Worm (Caenorhabditis elegans) whole organism, L1 larva: Measurements from ENCODE around the gene nadk-1.

Experiments used
- aha-1 ChIP-seq: fragments of 150-350 bp; optimal IDR thresholded peaks from 2 replicates; lab custom pipeline; 2014; ENCODE audit warnings: missing biosample characterization, missing genetic modification characterization
- aly-2 ChIP-seq: fragments of 150-350 bp; optimal IDR thresholded peaks from 2 replicates; lab custom pipeline; 2014; ENCODE audit warnings: missing biosample characterization, missing genetic modification characterization
- ama-1 ChIP-seq: fragments of 150-350 bp; optimal IDR thresholded peaks from 2 replicates; lab custom pipeline; 2014
- ceh-82 ChIP-seq, 3 experiments: fragments of 150-350 bp in 1 of 3; sonication (generic microtip) in 2 of 3; optimal IDR thresholded peaks; 2 replicates each; lab custom pipeline; 2014 to 2017; ENCODE audit warnings: missing biosample characterization in 3 of 3, missing genetic modification characterization in 3 of 3
- elt-2 ChIP-seq: sonication (generic microtip); optimal IDR thresholded peaks from 2 replicates; lab custom pipeline; 2016; ENCODE audit warnings: missing genetic modification characterization, mild to moderate bottlenecking, inconsistent platforms, missing compliant biosample characterization, missing genetic modification reagents
- ets-5 ChIP-seq: fragments of 200-800 bp; sonication (Bioruptor generic); IDR thresholded peaks from 2 replicates; pipeline ENCODE4 v1.3.6; 2022; ENCODE audit warnings: missing genetic modification characterization, missing compliant biosample characterization
- hpl-2 ChIP-seq: fragments of 150-350 bp; optimal IDR thresholded peaks from 2 replicates; lab custom pipeline; 2014; ENCODE audit warnings: missing biosample characterization, missing genetic modification reagents, missing genetic modification characterization
- mep-1 ChIP-seq: fragments of 150-350 bp; optimal IDR thresholded peaks from 2 replicates; lab custom pipeline; 2014; ENCODE audit warnings: missing biosample characterization, missing genetic modification characterization
- nhr-11 ChIP-seq: fragments of 150-350 bp; optimal IDR thresholded peaks from 2 replicates; lab custom pipeline; 2014; ENCODE audit warnings: missing biosample characterization, missing genetic modification characterization
- nhr-28 ChIP-seq: fragments of 150-350 bp; optimal IDR thresholded peaks from 2 replicates; lab custom pipeline; 2014; ENCODE audit warnings: missing biosample characterization, missing genetic modification characterization
- sptf-1 ChIP-seq: fragments of 150-350 bp; optimal IDR thresholded peaks from 2 replicates; lab custom pipeline; 2014; ENCODE audit warnings: missing biosample characterization, missing genetic modification characterization
- unc-62 ChIP-seq: fragments of 150-350 bp; optimal IDR thresholded peaks from 2 replicates; lab custom pipeline; 2014; ENCODE audit warnings: missing biosample characterization, missing genetic modification reagents, missing genetic modification characterization

ce11 chrIV:1469093-1469492 is 12.2 kb downstream of the nadk-1 start:
- no peak for TF ChIP-seq unc-62
- TF ChIP-seq aly-2 (tag; lab: Kevin White, UChicago), result no peak
- TF ChIP-seq nhr-28, result no peak
- TF ChIP-seq hpl-2, result no peak
- no peak for TF ChIP-seq aha-1 (tag; lab: Kevin White, UChicago)
- no peak for TF ChIP-seq ama-1 (lab: Kevin White, UChicago)
- TF ChIP-seq mep-1 (tag; lab: Kevin White, UChicago), result no peak
- TF ChIP-seq elt-2 (tag; lab: Kevin White, UChicago), result no peak
- no peak for TF ChIP-seq ets-5 (GFP tag; lab: Robert Waterston, UW)
- TF ChIP-seq nhr-11, result no peak
- no peak for TF ChIP-seq sptf-1 (tag; lab: Kevin White, UChicago)
- TF ChIP-seq ceh-82 (tag; optimal IDR thresholded peaks at IDR 0.05; lab: Kevin White, UChicago), result no peak
